Fruit fly (Drosophila melanogaster) whole organism, prepupa: ENCODE measurements around the gene CG42540.

ENCODE experiments used
- Blimp-1 ChIP-seq: fragments of 200-800 bp; sonication (Bioruptor generic); optimal IDR thresholded peaks from 3 replicates; lab custom pipeline; 2017; ENCODE audit warnings: missing biosample characterization, missing genetic modification characterization, mild to moderate bottlenecking, moderate library complexity, missing genetic modification reagents
- CG10669 ChIP-seq: fragments of 200-800 bp; sonication (Bioruptor generic); optimal IDR thresholded peaks from 3 replicates; lab custom pipeline; 2018; ENCODE audit warnings: missing biosample characterization, mild to moderate bottlenecking, missing genetic modification characterization, moderate library complexity
- CG11294 ChIP-seq: fragments of 200-800 bp; sonication (Bioruptor generic); IDR thresholded peaks from 2 replicates; pipeline ENCODE4 v1.3.6; 2022; ENCODE audit warnings: missing biosample characterization, missing genetic modification characterization
- CG11902 ChIP-seq: fragments of 200-800 bp; sonication (Bioruptor generic); optimal IDR thresholded peaks from 3 replicates; lab custom pipeline; 2016; ENCODE audit warnings: missing biosample characterization, missing genetic modification characterization
- CG15336 ChIP-seq: fragments of 200-800 bp; sonication (Bioruptor generic); IDR thresholded peaks from 2 replicates; pipeline ENCODE4 v1.3.6; 2022; ENCODE audit warnings: missing biosample characterization, missing genetic modification characterization
- CG1621 ChIP-seq: fragments of 200-800 bp; sonication (Bioruptor generic); optimal IDR thresholded peaks from 3 replicates; lab custom pipeline; 2018; ENCODE audit warnings: missing biosample characterization, mild to moderate bottlenecking, missing genetic modification characterization
- CG16779 ChIP-seq: fragments of 200-800 bp; sonication (Bioruptor generic); optimal IDR thresholded peaks from 3 replicates; lab custom pipeline; 2017; ENCODE audit warnings: missing biosample characterization, mild to moderate bottlenecking, missing genetic modification characterization
- CG3032 ChIP-seq: fragments of 200-800 bp; optimal IDR thresholded peaks from 2 replicates; lab custom pipeline; 2019; ENCODE audit warnings: missing biosample characterization, mild to moderate bottlenecking, missing genetic modification characterization, moderate library complexity
- CG31627 ChIP-seq: fragments of 200-800 bp; sonication (Bioruptor generic); optimal IDR thresholded peaks from 3 replicates; lab custom pipeline; 2016; ENCODE audit warnings: missing biosample characterization, missing genetic modification characterization
- CG34406 ChIP-seq: fragments of 200-800 bp; sonication (Bioruptor generic); optimal IDR thresholded peaks from 3 replicates; lab custom pipeline; 2016; ENCODE audit warnings: missing biosample characterization, missing genetic modification characterization
- CG3919 ChIP-seq: fragments of 200-800 bp; sonication (Bioruptor generic); optimal IDR thresholded peaks from 3 replicates; lab custom pipeline; 2016; ENCODE audit warnings: missing biosample characterization, missing genetic modification characterization
- CG6276 ChIP-seq: fragments of 200-800 bp; sonication (Bioruptor generic); optimal IDR thresholded peaks from 2 replicates; lab custom pipeline; 2017; ENCODE audit warnings: missing biosample characterization, mild to moderate bottlenecking, missing genetic modification characterization
- CG6792 ChIP-seq: fragments of 200-800 bp; sonication (Bioruptor generic); optimal IDR thresholded peaks from 3 replicates; lab custom pipeline; 2016; ENCODE audit warnings: missing biosample characterization, missing genetic modification characterization
- CG6808 ChIP-seq: fragments of 200-800 bp; sonication (Bioruptor generic); optimal IDR thresholded peaks from 3 replicates; lab custom pipeline; 2017; ENCODE audit warnings: missing biosample characterization, missing genetic modification characterization, mild to moderate bottlenecking, moderate library complexity, missing genetic modification reagents
- CG6854 ChIP-seq: fragments of 200-800 bp; sonication (Bioruptor generic); optimal IDR thresholded peaks from 2 replicates; lab custom pipeline; 2017; ENCODE audit warnings: missing biosample characterization, mild to moderate bottlenecking, missing genetic modification characterization
- CG7368 ChIP-seq: fragments of 200-800 bp; sonication (Bioruptor generic); optimal IDR thresholded peaks from 3 replicates; lab custom pipeline; 2016; ENCODE audit warnings: missing biosample characterization, missing genetic modification characterization
- CG8119 ChIP-seq: fragments of 200-800 bp; sonication (Bioruptor generic); IDR thresholded peaks from 3 replicates; pipeline ENCODE4 v1.3.6; 2022; ENCODE audit warnings: missing biosample characterization, missing genetic modification characterization
- CG8319 ChIP-seq: fragments of 200-800 bp; sonication (Bioruptor generic); optimal IDR thresholded peaks from 3 replicates; lab custom pipeline; 2016; ENCODE audit warnings: missing biosample characterization, missing genetic modification characterization
- CG8632 ChIP-seq: fragments of 200-800 bp; sonication (Bioruptor generic); optimal IDR thresholded peaks from 3 replicates; lab custom pipeline; 2016; ENCODE audit warnings: missing biosample characterization, missing genetic modification characterization
- CG9139 ChIP-seq: fragments of 200-800 bp; sonication (Bioruptor generic); optimal IDR thresholded peaks from 3 replicates; lab custom pipeline; 2017; ENCODE audit warnings: missing biosample characterization, mild to moderate bottlenecking, missing genetic modification characterization
- Eip75B ChIP-seq: fragments of 200-800 bp; sonication (Bioruptor generic); optimal IDR thresholded peaks from 3 replicates; lab custom pipeline; 2016; ENCODE audit warnings: missing biosample characterization, missing genetic modification characterization
- Eip78C ChIP-seq: fragments of 200-800 bp; sonication (Bioruptor generic); peaks from one replicate; lab custom pipeline; 2016; ENCODE audit warnings: missing biosample characterization, missing genetic modification characterization
- Eip93F ChIP-seq: fragments of 200-800 bp; sonication (Bioruptor generic); optimal IDR thresholded peaks from 2 replicates; lab custom pipeline; 2016; ENCODE audit warnings: missing biosample characterization, mild to moderate bottlenecking, missing genetic modification characterization
- Ets21C ChIP-seq: fragments of 200-800 bp; sonication (Bioruptor generic); optimal IDR thresholded peaks from 3 replicates; lab custom pipeline; 2016; ENCODE audit warnings: missing biosample characterization, missing genetic modification characterization
- Gug ChIP-seq: fragments of 200-800 bp; sonication (Bioruptor generic); IDR thresholded peaks from 2 replicates; pipeline ENCODE4 v1.3.6; 2022; ENCODE audit warnings: missing biosample characterization, missing genetic modification characterization
- Hr39 ChIP-seq: fragments of 200-800 bp; sonication (Bioruptor generic); optimal IDR thresholded peaks from 2 replicates; lab custom pipeline; 2016; ENCODE audit warnings: missing biosample characterization, missing genetic modification characterization
- Hr4 ChIP-seq: fragments of 200-800 bp; sonication (Bioruptor generic); optimal IDR thresholded peaks from 3 replicates; lab custom pipeline; 2016; ENCODE audit warnings: missing biosample characterization, missing genetic modification characterization
- Lpt ChIP-seq: fragments of 200-800 bp; sonication (Bioruptor generic); optimal IDR thresholded peaks from 3 replicates; lab custom pipeline; 2016; ENCODE audit warnings: missing biosample characterization, missing genetic modification characterization
- OdsH ChIP-seq: fragments of 200-800 bp; sonication (Bioruptor generic); optimal IDR thresholded peaks from 3 replicates; lab custom pipeline; 2016; ENCODE audit warnings: missing biosample characterization, missing genetic modification characterization
- Smox ChIP-seq: fragments of 200-800 bp; sonication (Bioruptor generic); optimal IDR thresholded peaks from 3 replicates; lab custom pipeline; 2016; ENCODE audit warnings: missing biosample characterization, missing genetic modification characterization
- Sox102F ChIP-seq: fragments of 200-800 bp; sonication (Bioruptor generic); optimal IDR thresholded peaks from 2 replicates; lab custom pipeline; 2016; ENCODE audit warnings: missing biosample characterization, mild to moderate bottlenecking, missing genetic modification characterization
- Sox15 ChIP-seq: fragments of 200-800 bp; sonication (Bioruptor generic); optimal IDR thresholded peaks from 3 replicates; lab custom pipeline; 2016; ENCODE audit warnings: missing biosample characterization, missing genetic modification characterization
- acj6 ChIP-seq: fragments of 200-800 bp; sonication (Bioruptor generic); optimal IDR thresholded peaks from 3 replicates; lab custom pipeline; 2016; ENCODE audit warnings: missing biosample characterization, missing genetic modification characterization
- cyc ChIP-seq: fragments of 200-800 bp; sonication (Bioruptor generic); optimal IDR thresholded peaks from 3 replicates; lab custom pipeline; 2016; ENCODE audit warnings: missing biosample characterization, missing genetic modification characterization
- dsx ChIP-seq: fragments of 200-800 bp; optimal IDR thresholded peaks from 3 replicates; lab custom pipeline; 2019; ENCODE audit warnings: missing biosample characterization, mild to moderate bottlenecking, missing genetic modification characterization, moderate library complexity; ENCODE audit not compliant: poor library complexity, severe bottlenecking
- eg ChIP-seq: fragments of 200-800 bp; sonication (Bioruptor generic); IDR thresholded peaks from 3 replicates; pipeline ENCODE4 v1.3.6; 2022; ENCODE audit warnings: missing biosample characterization, missing genetic modification characterization
- fd59A ChIP-seq: fragments of 200-800 bp; sonication (Bioruptor generic); optimal IDR thresholded peaks from 2 replicates; lab custom pipeline; 2017; ENCODE audit warnings: missing biosample characterization, mild to moderate bottlenecking, missing genetic modification characterization, missing genetic modification reagents
- fd85E ChIP-seq: fragments of 200-800 bp; sonication (Bioruptor generic); optimal IDR thresholded peaks from 3 replicates; lab custom pipeline; 2016; ENCODE audit warnings: missing biosample characterization, missing genetic modification characterization
- fkh ChIP-seq: fragments of 200-800 bp; sonication (Bioruptor generic); optimal IDR thresholded peaks from 3 replicates; lab custom pipeline; 2017; ENCODE audit warnings: missing biosample characterization, mild to moderate bottlenecking, missing genetic modification characterization, moderate library complexity
- net ChIP-seq: fragments of 200-800 bp; sonication (Bioruptor generic); optimal IDR thresholded peaks from 3 replicates; lab custom pipeline; 2016; ENCODE audit warnings: missing biosample characterization, missing genetic modification characterization
- salr ChIP-seq, 2 experiments: fragments of 200-800 bp; sonication (Bioruptor generic); optimal IDR thresholded peaks; 3 replicates each; lab custom pipeline; 2016 to 2018; ENCODE audit warnings: missing biosample characterization in 2 of 2, missing genetic modification characterization in 2 of 2, mild to moderate bottlenecking in 1 of 2
- spab ChIP-seq: fragments of 200-800 bp; sonication (Bioruptor generic); optimal IDR thresholded peaks from 2 replicates; lab custom pipeline; 2017; ENCODE audit warnings: missing biosample characterization, mild to moderate bottlenecking, missing genetic modification characterization, missing genetic modification reagents
- ss ChIP-seq, 2 experiments: fragments of 200-800 bp; sonication (Bioruptor generic); optimal IDR thresholded peaks; 2 replicates in 1 of 2; 3 replicates in 1 of 2; lab custom pipeline; 2017 to 2018; ENCODE audit warnings: mild to moderate bottlenecking in 2 of 2, missing biosample characterization in 2 of 2, missing genetic modification characterization in 2 of 2, moderate library complexity in 1 of 2
- svp ChIP-seq: fragments of 200-800 bp; sonication (Bioruptor generic); peaks from one replicate; lab custom pipeline; 2016; ENCODE audit warnings: missing biosample characterization, missing genetic modification characterization
- topi ChIP-seq: fragments of 200-800 bp; sonication (Bioruptor generic); optimal IDR thresholded peaks from 3 replicates; lab custom pipeline; 2016; ENCODE audit warnings: missing biosample characterization, missing genetic modification characterization
- vri ChIP-seq: fragments of 200-800 bp; sonication (Bioruptor generic); optimal IDR thresholded peaks from 3 replicates; lab custom pipeline; 2016; ENCODE audit warnings: missing biosample characterization, mild to moderate bottlenecking, missing genetic modification characterization

Gene CG42540

DNA sequence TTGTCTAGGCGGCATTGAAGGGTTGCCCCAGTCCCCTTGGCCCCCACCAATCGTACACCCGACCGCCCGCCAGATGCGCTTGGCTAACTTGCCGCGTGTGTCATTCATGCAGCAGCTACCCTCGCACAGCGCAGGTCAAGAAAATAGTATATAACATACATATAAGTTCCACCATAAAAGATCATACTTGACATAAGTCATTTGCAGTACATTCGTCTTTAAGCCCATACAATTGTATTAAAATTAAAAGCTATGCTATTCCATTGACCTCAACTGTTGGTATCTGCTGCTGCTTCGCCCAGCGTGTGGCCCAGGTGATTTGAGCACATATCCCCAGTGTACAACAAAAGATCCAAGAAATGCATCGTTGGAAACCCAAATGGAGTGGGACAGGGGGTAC is 55.4 kb downstream of the CG42540 start (continued):
- TF ChIP-seq vri (GFP tag; lab: Kevin White, UChicago), result peak; percentile 27
- peak; percentile 88 for TF ChIP-seq OdsH (GFP tag; lab: Kevin White, UChicago)
- TF ChIP-seq Sox15 (GFP tag; lab: Kevin White, UChicago), result peak; percentile 68
- TF ChIP-seq Hr4 (GFP tag; lab: Kevin White, UChicago), result peak; percentile 88
- TF ChIP-seq CG3032, result peak; percentile 80
- peak; percentile 79 for TF ChIP-seq spab (GFP tag; lab: Kevin White, UChicago)
- TF ChIP-seq dsx (GFP tag; lab: Kevin White, UChicago), result peak; percentile 85
- peak; percentile 74 for TF ChIP-seq fd59A (GFP tag; lab: Kevin White, UChicago)
- TF ChIP-seq fkh (GFP tag; lab: Kevin White, UChicago), result no peak
- peak; percentile 48 for TF ChIP-seq CG16779
- peak; percentile 70 for TF ChIP-seq Hr39
- peak; percentile 77 for TF ChIP-seq CG7368
- TF ChIP-seq CG31627 (GFP tag; lab: Kevin White, UChicago), result peak; percentile 61
- peak; percentile 81 for TF ChIP-seq svp (GFP tag; lab: Kevin White, UChicago)
- TF ChIP-seq Gug (GFP tag; lab: Robert Waterston, UW), result peak; percentile 83
- TF ChIP-seq CG3919 (GFP tag; lab: Kevin White, UChicago), result peak; percentile 90
- TF ChIP-seq Smox (GFP tag; lab: Kevin White, UChicago), result peak; percentile 58
- TF ChIP-seq CG10669 (GFP tag; lab: Kevin White, UChicago), result peak; percentile 85
- TF ChIP-seq Blimp-1, result no peak
- TF ChIP-seq cyc (GFP tag; lab: Kevin White, UChicago), result peak; percentile 73
- TF ChIP-seq Lpt (GFP tag; lab: Kevin White, UChicago), result peak; percentile 81
- peak; percentile 85 for TF ChIP-seq Eip75B (GFP tag; lab: Kevin White, UChicago)
- peak; percentile 64 for TF ChIP-seq CG11902 (GFP tag; lab: Kevin White, UChicago)
- TF ChIP-seq CG8632 (GFP tag; lab: Kevin White, UChicago), result peak; percentile 71
- TF ChIP-seq CG6276 (GFP tag; lab: Kevin White, UChicago), result peak; percentile 80
- TF ChIP-seq eg, result peak; percentile 93
- TF ChIP-seq CG6792 (GFP tag; lab: Kevin White, UChicago), result peak; percentile 79
- peak; percentile 79 for TF ChIP-seq CG34406 (GFP tag; lab: Kevin White, UChicago)
- TF ChIP-seq CG6854 (GFP tag; lab: Kevin White, UChicago), result no peak
- TF ChIP-seq Sox102F (GFP tag; lab: Kevin White, UChicago), result peak; percentile 29
- TF ChIP-seq CG1621 (tag; lab: Kevin White, UChicago), result peak; percentile 84
- TF ChIP-seq fd85E (GFP tag; lab: Kevin White, UChicago), result peak; percentile 26
- TF ChIP-seq acj6 (GFP tag; lab: Kevin White, UChicago), result peak; percentile 83
- TF ChIP-seq CG6808 (GFP tag; lab: Kevin White, UChicago), result peak; percentile 81
- TF ChIP-seq CG11294, result peak; percentile 85
- TF ChIP-seq topi (GFP tag; lab: Kevin White, UChicago), result peak; percentile 72
- TF ChIP-seq Ets21C (GFP tag; lab: Kevin White, UChicago), result peak; percentile 40
- TF ChIP-seq, all 60 proteins: peak for 55

DNA sequence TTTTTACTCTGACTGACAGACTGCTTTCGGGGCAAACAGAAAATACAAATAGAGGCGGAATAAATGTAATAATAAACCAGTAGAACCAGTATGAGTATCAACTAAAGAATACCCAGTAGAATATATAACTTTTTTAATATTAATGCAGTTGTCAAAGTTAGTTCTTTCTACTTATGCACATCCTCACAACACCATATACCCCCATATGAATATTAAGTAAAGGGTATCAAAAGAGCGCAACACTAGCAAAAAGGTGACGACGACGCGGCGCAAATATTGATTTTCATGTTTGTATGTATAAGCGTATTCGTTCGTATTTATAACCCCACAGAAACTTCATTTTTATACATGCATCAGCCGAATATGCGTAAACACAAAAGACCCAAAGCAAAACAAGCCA is 57.2 kb downstream of the CG42540 start:
- TF ChIP-seq CG8632 (GFP tag; lab: Kevin White, UChicago), result peak; percentile 87
- peak; percentile 95 for TF ChIP-seq svp (GFP tag; lab: Kevin White, UChicago)
- peak; percentile 71 for TF ChIP-seq CG6808 (GFP tag; lab: Kevin White, UChicago)
- TF ChIP-seq fd59A (GFP tag; lab: Kevin White, UChicago), result peak; percentile 63
- peak; percentile 88 for TF ChIP-seq cyc (GFP tag; lab: Kevin White, UChicago)
- peak; percentile 88 for TF ChIP-seq CG3919 (GFP tag; lab: Kevin White, UChicago)
- TF ChIP-seq topi (GFP tag; lab: Kevin White, UChicago), result peak; percentile 88
- TF ChIP-seq OdsH (GFP tag; lab: Kevin White, UChicago), result peak; percentile 84
- peak; percentile 72 to 82 for TF ChIP-seq ss (GFP tag; optimal IDR thresholded peaks at IDR 0.05; lab: Kevin White, UChicago)
- peak; percentile 96 for TF ChIP-seq Eip78C
- peak; percentile 78 for TF ChIP-seq vri (GFP tag; lab: Kevin White, UChicago)
- peak; percentile 72 for TF ChIP-seq CG6792 (GFP tag; lab: Kevin White, UChicago)
- TF ChIP-seq Smox (GFP tag; lab: Kevin White, UChicago), result peak; percentile 83
- TF ChIP-seq Eip75B (GFP tag; lab: Kevin White, UChicago), result peak; percentile 76
- peak; percentile 77 for TF ChIP-seq CG31627 (GFP tag; lab: Kevin White, UChicago)
- peak; percentile 80 for TF ChIP-seq CG15336 (GFP tag; lab: Robert Waterston, UW)
- peak; percentile 69 for TF ChIP-seq CG6276 (GFP tag; lab: Kevin White, UChicago)
- no peak for TF ChIP-seq Eip93F (GFP tag; lab: Kevin White, UChicago)
- TF ChIP-seq CG34406 (GFP tag; lab: Kevin White, UChicago), result peak; percentile 87
- TF ChIP-seq Sox15 (GFP tag; lab: Kevin White, UChicago), result peak; percentile 72
- TF ChIP-seq Gug (GFP tag; lab: Robert Waterston, UW), result peak; percentile 75
- TF ChIP-seq CG11294, result peak; percentile 80; the same call in 1 of the 2 replicates
- TF ChIP-seq CG8319, result peak; percentile 86
- TF ChIP-seq Lpt (GFP tag; lab: Kevin White, UChicago), result peak; percentile 63
- TF ChIP-seq CG16779, result peak; percentile 55
- peak; percentile 77 for TF ChIP-seq CG9139 (GFP tag; lab: Kevin White, UChicago)
- peak; percentile 99 for TF ChIP-seq fkh (GFP tag; lab: Kevin White, UChicago)
- peak; percentile 83 for TF ChIP-seq net
- TF ChIP-seq salr (GFP tag; optimal IDR thresholded peaks at IDR 0.05; lab: Kevin White, UChicago), result peak; percentile 45 to 76
- TF ChIP-seq Ets21C (GFP tag; lab: Kevin White, UChicago), result peak; percentile 48
- peak; percentile 80 for TF ChIP-seq CG8119 (GFP tag; lab: Robert Waterston, UW)
